Worm (Caenorhabditis elegans) whole organism, L4/young adult: ENCODE data around the gene htas-1.

Experiments
- dao-5 ChIP-seq: sonication (generic microtip); optimal IDR thresholded peaks from 2 replicates; lab custom pipeline; 2016; ENCODE audit warnings: missing genotype, missing genetic modification characterization, moderate library complexity, missing compliant biosample characterization
- him-1 ChIP-seq: sonication (generic microtip); optimal IDR thresholded peaks from 2 replicates; lab custom pipeline; 2016; ENCODE audit warnings: missing genotype, missing genetic modification reagents, missing genetic modification characterization, missing compliant biosample characterization

- no peak for TF ChIP-seq him-1 (tag; lab: Kevin White, UChicago)
- TF ChIP-seq dao-5 (tag; lab: Kevin White, UChicago) = no peak
Observed at ce11 chrIV:9683433-9683832, at the start of gene htas-1, which contains the start of gene ZK1251.3.
